Fruit fly (Drosophila melanogaster): ENCODE measurements around the gene CG8993.

dm6 chr3L:2388683-2389315, 16.8 kb downstream of the CG8993 start, which contains the start of gene Mzt1:
- TF ChIP-seq usp (GFP tag; optimal IDR thresholded peaks at IDR 0.05) (no peak), pan (optimal IDR thresholded peaks at IDR 0.05) (no peak)

All from whole organism.